Fruit fly (Drosophila melanogaster) whole organism, pupa: ENCODE data around the gene CG5644.

ENCODE experiments used
- CG10348 ChIP-seq: fragments of 200-800 bp; sonication (Bioruptor generic); IDR thresholded peaks from 2 replicates; pipeline ENCODE4 v1.3.6; 2022; ENCODE audit warnings: missing biosample characterization, missing genetic modification characterization
- CG12605 ChIP-seq: fragments of 200-800 bp; sonication (Bioruptor generic); IDR thresholded peaks from 2 replicates; pipeline ENCODE4 v1.3.6; 2022; ENCODE audit warnings: missing biosample characterization, missing genetic modification characterization
- CG13204 ChIP-seq: fragments of 200-800 bp; sonication (Bioruptor generic); optimal IDR thresholded peaks from 2 replicates; lab custom pipeline; 2018; ENCODE audit warnings: missing biosample characterization, mild to moderate bottlenecking, missing genetic modification characterization, moderate library complexity
- CG14655 ChIP-seq: fragments of 200-800 bp; sonication (Bioruptor generic); optimal IDR thresholded peaks from 3 replicates; lab custom pipeline; 2017; ENCODE audit warnings: mild to moderate bottlenecking, missing biosample characterization, missing genetic modification reagents, missing genetic modification characterization
- CG15710 ChIP-seq: fragments of 200-800 bp; sonication (Bioruptor generic); optimal IDR thresholded peaks from 2 replicates; lab custom pipeline; 2018; ENCODE audit warnings: missing biosample characterization, mild to moderate bottlenecking, missing genetic modification characterization, moderate library complexity
- CG17806 ChIP-seq: fragments of 200-800 bp; sonication (Bioruptor generic); optimal IDR thresholded peaks from 2 replicates; lab custom pipeline; 2018; ENCODE audit warnings: missing biosample characterization, mild to moderate bottlenecking, missing genetic modification characterization, moderate library complexity
- CG32121 ChIP-seq: fragments of 200-800 bp; sonication (Bioruptor generic); IDR thresholded peaks from 2 replicates; pipeline ENCODE4 v1.3.6; 2022; ENCODE audit warnings: missing biosample characterization, missing genetic modification characterization
- CG34367 ChIP-seq: fragments of 200-800 bp; sonication (Bioruptor generic); optimal IDR thresholded peaks from 2 replicates; lab custom pipeline; 2018; ENCODE audit warnings: missing biosample characterization, mild to moderate bottlenecking, missing genetic modification characterization
- CG4496 ChIP-seq: fragments of 200-800 bp; sonication (Bioruptor generic); IDR thresholded peaks from 3 replicates; pipeline ENCODE4 v1.3.6; 2022; ENCODE audit warnings: missing biosample characterization, missing genetic modification characterization
- CG8159 ChIP-seq: fragments of 200-800 bp; sonication (Bioruptor generic); optimal IDR thresholded peaks from 3 replicates; lab custom pipeline; 2018; ENCODE audit warnings: missing biosample characterization, mild to moderate bottlenecking, missing genetic modification characterization, moderate library complexity
- CG8301 ChIP-seq: fragments of 200-800 bp; sonication (Bioruptor generic); optimal IDR thresholded peaks from 2 replicates; lab custom pipeline; 2018; ENCODE audit warnings: missing biosample characterization, mild to moderate bottlenecking, missing genetic modification characterization
- CG9948 ChIP-seq: fragments of 200-800 bp; sonication (Bioruptor generic); optimal IDR thresholded peaks from 2 replicates; lab custom pipeline; 2018; ENCODE audit warnings: missing biosample characterization, mild to moderate bottlenecking, missing genetic modification characterization, moderate library complexity
- D1 ChIP-seq: fragments of 200-800 bp; sonication (Bioruptor generic); optimal IDR thresholded peaks from 2 replicates; lab custom pipeline; 2018; ENCODE audit warnings: missing biosample characterization, mild to moderate bottlenecking, missing genetic modification characterization, moderate library complexity
- EcR ChIP-seq: fragments of 200-800 bp; sonication (Bioruptor generic); optimal IDR thresholded peaks from 3 replicates; lab custom pipeline; 2019; ENCODE audit warnings: missing biosample characterization, missing genetic modification characterization, mild to moderate bottlenecking, moderate library complexity, missing genetic modification reagents
- Ets98B ChIP-seq: fragments of 200-800 bp; sonication (Bioruptor generic); IDR thresholded peaks from 2 replicates; pipeline ENCODE4 v1.3.6; 2022; ENCODE audit warnings: missing biosample characterization, missing genetic modification characterization
- Pif1A ChIP-seq: fragments of 200-800 bp; sonication (Bioruptor generic); optimal IDR thresholded peaks from 3 replicates; lab custom pipeline; 2016; ENCODE audit warnings: missing biosample characterization, missing genetic modification characterization
- Pif1B ChIP-seq: fragments of 200-800 bp; sonication (Bioruptor generic); optimal IDR thresholded peaks from 3 replicates; lab custom pipeline; 2016; ENCODE audit warnings: missing biosample characterization, missing genetic modification characterization
- Snoo ChIP-seq: fragments of 200-800 bp; sonication (Bioruptor generic); optimal IDR thresholded peaks from 3 replicates; lab custom pipeline; 2017; ENCODE audit warnings: missing biosample characterization, mild to moderate bottlenecking, missing genetic modification characterization, inconsistent platforms
- fd96Ca ChIP-seq: fragments of 200-800 bp; sonication (Bioruptor generic); IDR thresholded peaks from 3 replicates; pipeline ENCODE4 v1.3.6; 2022; ENCODE audit warnings: missing biosample characterization, missing genetic modification characterization
- gl ChIP-seq: fragments of 200-800 bp; sonication (Bioruptor generic); optimal IDR thresholded peaks from 2 replicates; lab custom pipeline; 2018; ENCODE audit warnings: missing biosample characterization, mild to moderate bottlenecking, missing genetic modification characterization
- rn ChIP-seq: fragments of 200-800 bp; sonication (Bioruptor generic); IDR thresholded peaks from 2 replicates; pipeline ENCODE4 v1.3.6; 2022; ENCODE audit warnings: missing biosample characterization, missing genetic modification characterization

CG5644 gene

DNA sequence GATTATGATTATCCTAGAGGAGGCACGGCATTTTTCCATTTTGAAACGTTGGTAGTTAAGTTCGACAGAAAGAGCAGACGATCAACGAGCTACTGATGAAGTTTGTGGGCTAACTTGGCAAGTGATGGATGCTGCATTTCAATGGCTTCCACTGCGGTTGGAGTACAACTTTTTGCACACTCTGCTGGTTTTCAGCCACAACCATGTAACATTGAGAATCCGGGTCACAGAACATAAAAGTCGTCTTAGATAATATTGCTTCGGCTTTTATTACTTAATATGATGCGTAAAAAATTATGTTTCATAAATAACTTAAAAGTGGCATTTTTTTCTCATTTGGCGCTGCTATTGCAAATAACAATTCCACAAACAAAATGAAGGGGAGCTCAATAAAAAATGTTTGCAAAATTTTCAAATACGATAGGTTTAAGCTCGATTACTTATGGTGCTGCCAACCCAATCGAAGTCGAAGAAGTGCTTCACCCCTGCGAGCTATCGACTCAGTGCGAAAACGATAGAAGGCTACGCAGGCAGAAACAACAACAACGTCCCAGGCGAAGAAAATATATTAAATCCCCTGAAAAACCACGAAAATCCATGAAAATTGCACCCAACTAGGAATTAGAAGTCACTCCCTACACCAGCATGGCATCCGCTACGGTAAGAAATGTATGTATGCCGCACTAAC is 13.2 kb downstream of the CG5644 start, which contains the start of the genes CG5653 and CG5021:
TSS of gene CG5653 (minus strand) at position 51 of the 688 bp plus-strand sequence.
TSS of gene CG5021 (plus strand) at position 506 of the 688 bp plus-strand sequence.
- no peak for TF ChIP-seq CG8159 (tag; lab: Kevin White, UChicago)
- no peak for TF ChIP-seq Pif1B
- no peak for TF ChIP-seq fd96Ca (GFP tag; lab: Robert Waterston, UW)
- no peak for TF ChIP-seq CG14655 (GFP tag; lab: Kevin White, UChicago)
- TF ChIP-seq D1 (tag; lab: Kevin White, UChicago): no peak
- peak; percentile 3 for TF ChIP-seq gl

DNA sequence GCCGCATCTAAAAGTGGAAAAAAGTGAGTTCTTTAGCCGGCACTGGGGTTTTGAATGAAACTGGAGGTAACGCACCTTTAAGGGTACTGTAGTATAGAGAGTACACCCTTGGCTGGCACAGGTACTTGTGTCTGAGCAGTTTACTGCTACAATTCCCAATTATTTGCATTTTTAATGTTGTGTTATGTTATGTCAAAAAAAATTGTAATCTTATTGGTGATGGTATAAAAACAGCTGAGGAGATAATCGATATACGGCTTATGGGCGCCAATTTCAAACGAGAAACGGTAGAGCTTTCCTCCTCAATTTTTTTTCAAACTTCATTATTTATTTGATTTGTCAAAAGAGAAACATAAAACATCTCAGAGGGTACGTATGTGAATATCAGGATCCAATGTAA is 15.2 kb downstream of the CG5644 start, which contains the start of gene ValRS-m:
TSS of gene ValRS-m (minus strand) at position 312 of the 400 bp plus-strand sequence.
- TF ChIP-seq CG8159 (tag; lab: Kevin White, UChicago) (no peak), rn (GFP tag; lab: Robert Waterston, UW) (no peak), D1 (tag; lab: Kevin White, UChicago) (no peak), CG13204 (GFP tag; lab: Kevin White, UChicago) (no peak), Pif1A (GFP tag; lab: Kevin White, UChicago) (no peak), CG14655 (GFP tag; lab: Kevin White, UChicago) (no peak), CG12605 (GFP tag; lab: Robert Waterston, UW) (no peak), CG34367 (tag; lab: Kevin White, UChicago) (no peak)

DNA sequence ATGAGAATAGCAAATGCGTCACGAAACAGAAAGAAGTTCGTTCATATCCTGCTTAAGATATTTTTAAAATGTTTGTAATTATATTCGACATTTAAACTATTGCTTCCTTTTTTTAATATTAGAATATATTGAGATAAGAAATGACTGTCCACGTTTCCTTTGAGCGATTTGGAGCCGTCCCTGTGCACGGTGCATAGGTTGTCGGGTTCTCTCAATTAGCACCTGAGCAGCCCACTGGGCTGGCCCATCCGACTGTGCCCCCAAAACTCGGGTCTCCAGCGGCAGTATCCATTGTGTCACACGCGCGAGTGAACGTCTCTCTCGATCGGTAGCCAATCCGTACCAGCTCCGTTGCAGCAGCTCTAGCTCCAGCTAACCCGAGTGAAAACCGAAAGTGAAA is 21.1 kb downstream of the CG5644 start, which contains the start of gene CG13313:
TSS of gene CG13313 (plus strand) at position 301 of the 400 bp plus-strand sequence.
- TF ChIP-seq D1 (tag; lab: Kevin White, UChicago) (no peak), CG4496 (GFP tag; lab: Robert Waterston, UW) (no peak), CG14655 (GFP tag; lab: Kevin White, UChicago) (no peak), fd96Ca (GFP tag; lab: Robert Waterston, UW) (no peak), rn (GFP tag; lab: Robert Waterston, UW) (no peak), CG8159 (tag; lab: Kevin White, UChicago) (no peak), CG15710 (no peak)

dm6 chr3L:8956669-8957068 is 23.0 kb downstream of the CG5644 start, which contains the start of gene mRpL12:
Gene mRpL12 (plus strand): TSS chr3L:8956791.
- TF ChIP-seq CG13204 (GFP tag; lab: Kevin White, UChicago) (no peak), CG8159 (tag; lab: Kevin White, UChicago) (no peak)

- no peak for TF ChIP-seq Snoo (tag; lab: Kevin White, UChicago)
- no peak for TF ChIP-seq CG4496 (GFP tag; lab: Robert Waterston, UW)
- TF ChIP-seq CG9948 (tag; lab: Kevin White, UChicago): no peak
- TF ChIP-seq Ets98B (GFP tag; lab: Robert Waterston, UW): no peak
- no peak for TF ChIP-seq CG8159 (tag; lab: Kevin White, UChicago)
- no peak for TF ChIP-seq rn (GFP tag; lab: Robert Waterston, UW)
- no peak for TF ChIP-seq Pif1B
- no peak for TF ChIP-seq CG12605 (GFP tag; lab: Robert Waterston, UW)
- no peak for TF ChIP-seq EcR
- TF ChIP-seq Pif1A (GFP tag; lab: Kevin White, UChicago): no peak
- no peak for TF ChIP-seq gl
- TF ChIP-seq CG14655 (GFP tag; lab: Kevin White, UChicago): no peak
- no peak for TF ChIP-seq CG34367 (tag; lab: Kevin White, UChicago)
- no peak for TF ChIP-seq CG8301 (tag; lab: Kevin White, UChicago)
- no peak for TF ChIP-seq CG17806 (tag; lab: Kevin White, UChicago)
- TF ChIP-seq D1 (tag; lab: Kevin White, UChicago): no peak
Observed at dm6 chr3L:8955199-8955598, 24.5 kb downstream of the CG5644 start.

- peak; percentile 88 for TF ChIP-seq CG9948 (tag; lab: Kevin White, UChicago)
- peak; percentile 90 for TF ChIP-seq Ets98B (GFP tag; lab: Robert Waterston, UW)
- TF ChIP-seq Snoo (tag; lab: Kevin White, UChicago): peak; percentile 96
- peak; percentile 83 for TF ChIP-seq gl
- TF ChIP-seq CG4496 (GFP tag; lab: Robert Waterston, UW): peak; percentile 92
- TF ChIP-seq CG12605 (GFP tag; lab: Robert Waterston, UW): peak; percentile 89
- TF ChIP-seq CG32121 (GFP tag; lab: Robert Waterston, UW): peak; percentile 20; the same call in 1 of the 2 replicates
- peak; percentile 94 for TF ChIP-seq CG8159 (tag; lab: Kevin White, UChicago)
- TF ChIP-seq fd96Ca (GFP tag; lab: Robert Waterston, UW): peak; percentile 91
- TF ChIP-seq EcR: peak; percentile 85
- TF ChIP-seq CG10348 (GFP tag; lab: Robert Waterston, UW): no peak
- no peak for TF ChIP-seq D1 (tag; lab: Kevin White, UChicago)
- TF ChIP-seq CG17806 (tag; lab: Kevin White, UChicago): peak; percentile 92
- TF ChIP-seq CG14655 (GFP tag; lab: Kevin White, UChicago): peak; percentile 95
- TF ChIP-seq CG13204 (GFP tag; lab: Kevin White, UChicago): peak; percentile 84
- TF ChIP-seq CG8301 (tag; lab: Kevin White, UChicago): peak; percentile 93
- TF ChIP-seq rn (GFP tag; lab: Robert Waterston, UW): peak; percentile 42; the same call in 1 of the 2 replicates
- TF ChIP-seq Pif1A (GFP tag; lab: Kevin White, UChicago): no peak
- peak; percentile 97 for TF ChIP-seq Pif1B
- TF ChIP-seq CG34367 (tag; lab: Kevin White, UChicago): peak; percentile 88
- TF ChIP-seq CG15710: peak; percentile 88
Observed at dm6 chr3L:8954648-8955033, 25.0 kb downstream of the CG5644 start, which contains the start of gene GNBP3. Gene GNBP3 (plus strand): TSS chr3L:8955021.
